Fruit fly (Drosophila melanogaster) whole organism, embryonic: Measurements from ENCODE around the gene trem.
A peak's percentile ranks its signal among the peaks of the same experiment; 100 is the strongest.

Experiments
- ATbp ChIP-seq: fragments of 200-800 bp; sonication (Bioruptor generic); optimal IDR thresholded peaks from 2 replicates; lab custom pipeline; 2017; ENCODE audit warnings: missing biosample characterization, mild to moderate bottlenecking, missing genetic modification characterization, missing genetic modification reagents
- Adf1 ChIP-seq: fragments of 200-800 bp; sonication (Bioruptor generic); IDR thresholded peaks from 2 replicates; pipeline ENCODE4 v1.3.6; 2022; ENCODE audit warnings: missing biosample characterization, missing genetic modification characterization
- B-H1 ChIP-seq: fragments of 200-800 bp; sonication (Bioruptor generic); IDR thresholded peaks from 3 replicates; pipeline ENCODE4 v1.3.6; 2022; ENCODE audit warnings: missing biosample characterization, missing genetic modification characterization
- CG10321 ChIP-seq: fragments of 200-800 bp; sonication (Bioruptor generic); IDR thresholded peaks from 2 replicates; pipeline ENCODE4 v1.3.6; 2022; ENCODE audit warnings: missing biosample characterization, missing genetic modification characterization
- CG11093 ChIP-seq: fragments of 200-800 bp; sonication (Bioruptor generic); IDR thresholded peaks from 3 replicates; pipeline ENCODE4 v1.3.6; 2022; ENCODE audit warnings: missing biosample characterization, missing genetic modification characterization
- CG11398 ChIP-seq: fragments of 200-800 bp; sonication (Bioruptor generic); optimal IDR thresholded peaks from 2 replicates; lab custom pipeline; 2016; ENCODE audit warnings: missing biosample characterization, missing genetic modification characterization
- CG11456 ChIP-seq: fragments of 200-800 bp; sonication (Bioruptor generic); IDR thresholded peaks from 3 replicates; pipeline ENCODE4 v1.3.6; 2022; ENCODE audit warnings: missing biosample characterization, missing genetic modification characterization
- CG11560 ChIP-seq: fragments of 200-800 bp; sonication (Bioruptor generic); IDR thresholded peaks from 3 replicates; pipeline ENCODE4 v1.3.6; 2022; ENCODE audit warnings: missing biosample characterization, missing genetic modification characterization
- CG11696 ChIP-seq: fragments of 200-800 bp; sonication (Bioruptor generic); IDR thresholded peaks from 2 replicates; pipeline ENCODE4 v1.3.6; 2022; ENCODE audit warnings: missing biosample characterization, missing genetic modification characterization
- CG12299 ChIP-seq: fragments of 200-800 bp; sonication (Bioruptor generic); optimal IDR thresholded peaks from 2 replicates; lab custom pipeline; 2018; ENCODE audit warnings: missing biosample characterization, mild to moderate bottlenecking, missing genetic modification characterization
- CG14667 ChIP-seq: fragments of 200-800 bp; sonication (Bioruptor generic); IDR thresholded peaks from 2 replicates; pipeline ENCODE4 v1.3.6; 2022; ENCODE audit warnings: missing biosample characterization, missing genetic modification characterization
- CG17359 ChIP-seq: fragments of 200-800 bp; sonication (Bioruptor generic); optimal IDR thresholded peaks from 3 replicates; lab custom pipeline; 2018; ENCODE audit warnings: missing biosample characterization, mild to moderate bottlenecking, missing genetic modification characterization, moderate library complexity
- CG18011 ChIP-seq: fragments of 200-800 bp; sonication (Bioruptor generic); optimal IDR thresholded peaks from 2 replicates; lab custom pipeline; 2017; ENCODE audit warnings: missing biosample characterization, missing genetic modification characterization, mild to moderate bottlenecking, moderate library complexity, missing genotype
- CG2678 ChIP-seq: fragments of 200-800 bp; sonication (Bioruptor generic); optimal IDR thresholded peaks from 3 replicates; lab custom pipeline; 2019; ENCODE audit warnings: missing biosample characterization, mild to moderate bottlenecking, missing genetic modification characterization, moderate library complexity
- CG31224 ChIP-seq: fragments of 200-800 bp; sonication (Bioruptor generic); IDR thresholded peaks from 2 replicates; pipeline ENCODE4 v1.3.6; 2022; ENCODE audit warnings: missing biosample characterization, missing genetic modification characterization
- CG31441 ChIP-seq: fragments of 200-800 bp; sonication (Bioruptor generic); IDR thresholded peaks from 2 replicates; pipeline ENCODE4 v1.3.6; 2022; ENCODE audit warnings: missing biosample characterization, missing genetic modification characterization
- CG4282 ChIP-seq: fragments of 200-800 bp; sonication (Bioruptor generic); optimal IDR thresholded peaks from 2 replicates; lab custom pipeline; 2016; ENCODE audit warnings: missing biosample characterization, missing genetic modification characterization
- CG6272 ChIP-seq: fragments of 200-800 bp; sonication (Bioruptor generic); IDR thresholded peaks from 2 replicates; pipeline ENCODE4 v1.3.6; 2022; ENCODE audit warnings: missing biosample characterization, missing genetic modification characterization
- CG6813 ChIP-seq: fragments of 200-800 bp; sonication (Bioruptor generic); optimal IDR thresholded peaks from 2 replicates; lab custom pipeline; 2017; ENCODE audit warnings: missing biosample characterization, missing genetic modification characterization, mild to moderate bottlenecking, moderate library complexity, missing genetic modification reagents
- CG7271 ChIP-seq: fragments of 200-800 bp; sonication (Bioruptor generic); optimal IDR thresholded peaks from 2 replicates; lab custom pipeline; 2018; ENCODE audit warnings: missing biosample characterization, mild to moderate bottlenecking, missing genetic modification characterization, moderate library complexity
- CTCF ChIP-seq: fragments of 200-800 bp; sonication (Bioruptor generic); optimal IDR thresholded peaks from 2 replicates; lab custom pipeline; 2017; ENCODE audit warnings: missing biosample characterization, mild to moderate bottlenecking, missing genetic modification characterization, moderate library complexity
- Dp ChIP-seq: fragments of 200-800 bp; sonication (Bioruptor generic); optimal IDR thresholded peaks from 2 replicates; lab custom pipeline; 2018; ENCODE audit warnings: missing biosample characterization, mild to moderate bottlenecking, missing genetic modification characterization, moderate library complexity
- Fer2 ChIP-seq: fragments of 200-800 bp; sonication (Bioruptor generic); optimal IDR thresholded peaks from 2 replicates; lab custom pipeline; 2018; ENCODE audit warnings: missing biosample characterization, mild to moderate bottlenecking, missing genetic modification characterization, moderate library complexity
- Mes4 ChIP-seq: fragments of 200-800 bp; sonication (Bioruptor generic); optimal IDR thresholded peaks from 2 replicates; lab custom pipeline; 2016; ENCODE audit warnings: missing biosample characterization, missing genetic modification characterization
- Mrtf ChIP-seq: fragments of 200-800 bp; sonication (Bioruptor generic); IDR thresholded peaks from 3 replicates; pipeline ENCODE4 v1.3.6; 2022; ENCODE audit warnings: missing biosample characterization, missing genetic modification characterization
- NC2α ChIP-seq: fragments of 200-800 bp; sonication (Bioruptor generic); optimal IDR thresholded peaks from 2 replicates; lab custom pipeline; 2016; ENCODE audit warnings: missing biosample characterization, missing genetic modification characterization
- NC2β ChIP-seq: fragments of 200-800 bp; sonication (Bioruptor generic); optimal IDR thresholded peaks from 2 replicates; lab custom pipeline; 2016; ENCODE audit warnings: missing biosample characterization, missing genetic modification characterization
- Ptx1 ChIP-seq: fragments of 200-800 bp; sonication (Bioruptor generic); IDR thresholded peaks from 2 replicates; pipeline ENCODE4 v1.3.6; 2022; ENCODE audit warnings: missing biosample characterization, missing genetic modification characterization
- Sox100B ChIP-seq: fragments of 200-800 bp; sonication (Bioruptor generic); optimal IDR thresholded peaks from 3 replicates; lab custom pipeline; 2018; ENCODE audit warnings: missing biosample characterization, mild to moderate bottlenecking, missing genetic modification characterization
- ara ChIP-seq: fragments of 200-800 bp; sonication (Bioruptor generic); IDR thresholded peaks from 2 replicates; pipeline ENCODE4 v1.3.6; 2022; ENCODE audit warnings: missing biosample characterization, missing genetic modification characterization
- cad ChIP-seq: fragments of >200 bp; optimal IDR thresholded peaks from 2 replicates; lab custom pipeline; 2017; ENCODE audit warnings: missing biosample characterization, missing genetic modification characterization
- chinmo ChIP-seq: fragments of 200-800 bp; sonication (Bioruptor generic); IDR thresholded peaks from 4 replicates; pipeline ENCODE4 v1.3.6; 2022; ENCODE audit warnings: missing biosample characterization, missing genetic modification characterization; ENCODE audit not compliant: partially characterized antibody
- chm ChIP-seq: fragments of 200-800 bp; sonication (Bioruptor generic); IDR thresholded peaks from 2 replicates; pipeline ENCODE4 v1.3.6; 2022; ENCODE audit warnings: missing biosample characterization, missing genetic modification characterization
- emc ChIP-seq: fragments of 200-800 bp; sonication (Bioruptor generic); optimal IDR thresholded peaks from 2 replicates; lab custom pipeline; 2016; ENCODE audit warnings: missing biosample characterization, missing genetic modification characterization
- fd3F ChIP-seq: fragments of 200-800 bp; sonication (Bioruptor generic); optimal IDR thresholded peaks from 2 replicates; lab custom pipeline; 2018; ENCODE audit warnings: missing biosample characterization, mild to moderate bottlenecking, missing genetic modification characterization, moderate library complexity
- fu2 ChIP-seq: fragments of 200-800 bp; sonication (Bioruptor generic); optimal IDR thresholded peaks from 2 replicates; lab custom pipeline; 2016; ENCODE audit warnings: missing biosample characterization, missing genetic modification characterization
- grau ChIP-seq: fragments of 200-800 bp; optimal IDR thresholded peaks from 3 replicates; lab custom pipeline; 2019; ENCODE audit warnings: missing biosample characterization, mild to moderate bottlenecking, missing genetic modification characterization, moderate library complexity
- ham ChIP-seq: fragments of 200-800 bp; sonication (Bioruptor generic); IDR thresholded peaks from 2 replicates; pipeline ENCODE4 v1.3.6; 2022; ENCODE audit warnings: missing biosample characterization, missing genetic modification characterization
- jing ChIP-seq: fragments of 200-800 bp; sonication (Bioruptor generic); optimal IDR thresholded peaks from 2 replicates; lab custom pipeline; 2018; ENCODE audit warnings: missing biosample characterization, mild to moderate bottlenecking, missing genetic modification characterization
- ken ChIP-seq: fragments of 200-800 bp; sonication (Bioruptor generic); IDR thresholded peaks from 3 replicates; pipeline ENCODE4 v1.3.6; 2022; ENCODE audit warnings: missing biosample characterization, missing genetic modification characterization
- mld ChIP-seq: fragments of 200-800 bp; sonication (Bioruptor generic); IDR thresholded peaks from 3 replicates; pipeline ENCODE4 v1.3.6; 2022; ENCODE audit warnings: missing biosample characterization, missing genetic modification characterization; ENCODE audit not compliant: partially characterized antibody
- oc ChIP-seq: fragments of 200-800 bp; sonication (Bioruptor generic); optimal IDR thresholded peaks from 2 replicates; lab custom pipeline; 2018; ENCODE audit warnings: missing biosample characterization, mild to moderate bottlenecking, missing genetic modification characterization, moderate library complexity
- p53 ChIP-seq: fragments of 200-800 bp; sonication (Bioruptor generic); optimal IDR thresholded peaks from 2 replicates; lab custom pipeline; 2016; ENCODE audit warnings: missing biosample characterization, missing genetic modification characterization
- pan ChIP-seq, 4 experiments: fragments of >200 bp in 3 of 4; fragments of 200-800 bp in 1 of 4; sonication (Bioruptor generic) in 1 of 4; optimal IDR thresholded peaks in 3 of 4; IDR thresholded peaks in 1 of 4; 2 replicates each; pipeline versions ENCODE4 v1.3.6 to Lab custom; 2017 to 2022; ENCODE audit warnings: missing biosample characterization in 2 of 4, missing genetic modification characterization in 2 of 4, mixed read lengths in 1 of 4
- run ChIP-seq: fragments of 200-800 bp; sonication (Bioruptor generic); optimal IDR thresholded peaks from 3 replicates; lab custom pipeline; 2018; ENCODE audit warnings: missing biosample characterization, mild to moderate bottlenecking, missing genetic modification characterization
- salm ChIP-seq: fragments of 200-800 bp; sonication (Bioruptor generic); optimal IDR thresholded peaks from 2 replicates; lab custom pipeline; 2018; ENCODE audit warnings: missing biosample characterization, mild to moderate bottlenecking, missing genetic modification characterization
- sens ChIP-seq: fragments of 200-800 bp; sonication (Bioruptor generic); peaks from one replicate; lab custom pipeline; 2016; ENCODE audit warnings: missing biosample characterization, missing genetic modification characterization
- sima ChIP-seq: fragments of 200-800 bp; sonication (Bioruptor generic); optimal IDR thresholded peaks from 2 replicates; lab custom pipeline; 2016; ENCODE audit warnings: missing biosample characterization, missing genetic modification characterization
- sisA ChIP-seq: fragments of 200-800 bp; sonication (Bioruptor generic); IDR thresholded peaks from 2 replicates; pipeline ENCODE4 v1.3.6; 2022; ENCODE audit warnings: missing biosample characterization, missing genetic modification characterization
- ttk ChIP-seq: fragments of 200-800 bp; sonication (Bioruptor generic); IDR thresholded peaks from 2 replicates; pipeline ENCODE4 v2.1.2; 2022; ENCODE audit warnings: missing biosample characterization, missing genetic modification characterization
- unpg ChIP-seq: fragments of 200-800 bp; sonication (Bioruptor generic); optimal IDR thresholded peaks from 3 replicates; lab custom pipeline; 2018; ENCODE audit warnings: missing biosample characterization, mild to moderate bottlenecking, missing genetic modification characterization, moderate library complexity
- vfl ChIP-seq: fragments of 200-800 bp; sonication (Bioruptor generic); optimal IDR thresholded peaks from 2 replicates; lab custom pipeline; 2016; ENCODE audit warnings: missing biosample characterization, missing genetic modification characterization

The trem gene

DNA sequence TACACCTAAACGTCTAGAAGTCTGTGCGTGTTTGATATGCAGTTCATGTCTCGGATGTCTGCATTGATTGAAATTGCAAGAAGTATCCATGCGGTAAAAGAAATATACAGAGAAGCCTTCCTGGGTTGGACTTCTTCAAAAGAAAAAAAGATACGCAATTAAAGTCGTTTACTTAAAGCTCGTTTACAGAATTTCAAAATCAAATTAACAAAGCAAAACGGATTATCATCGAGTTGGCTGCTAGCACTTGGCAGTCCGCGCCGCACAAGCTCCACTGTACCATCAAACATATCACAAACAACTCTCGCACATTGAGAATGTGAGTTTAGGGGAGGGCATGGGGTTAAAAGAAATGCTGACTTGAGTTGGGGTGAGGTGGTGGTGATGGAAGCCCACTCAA, 32.7 kb downstream of the trem start (continued):
- peak; percentile 95 for TF ChIP-seq grau (tag; lab: Kevin White, UChicago)
- TF ChIP-seq NC2α, result peak; percentile 49
- TF ChIP-seq fu2 (GFP tag; lab: Kevin White, UChicago), result no peak
- TF ChIP-seq run (tag; lab: Kevin White, UChicago), result peak; percentile 20
- TF ChIP-seq CG11398, result peak; percentile 29
- TF ChIP-seq emc (GFP tag; lab: Kevin White, UChicago), result no peak
- no peak for TF ChIP-seq CG31224 (GFP tag; lab: Robert Waterston, UW)
- peak; percentile 96 for TF ChIP-seq sens
- no peak for TF ChIP-seq sima (GFP tag; lab: Kevin White, UChicago)
- TF ChIP-seq CG11696 (GFP tag; lab: Robert Waterston, UW), result 0 out of 2 replicates have a peak, but pooled peaks have one; percentile 45
- TF ChIP-seq CG6813 (GFP tag; lab: Kevin White, UChicago), result peak; percentile 62
- peak; percentile 77 for TF ChIP-seq CG31441 (GFP tag; lab: Robert Waterston, UW)
- TF ChIP-seq Fer2, result peak; percentile 8
- no peak for TF ChIP-seq cad (GFP tag; lab: Kevin White, UChicago)
- TF ChIP-seq CG11560 (tag; lab: Robert Waterston, UW), result no peak
- peak; percentile 66 for TF ChIP-seq NC2β (GFP tag; lab: Kevin White, UChicago)
- peak; percentile 33 for TF ChIP-seq CTCF
- TF ChIP-seq CG17359, result peak; percentile 85
- TF ChIP-seq CG11093 (GFP tag; lab: Robert Waterston, UW), result 0 out of 3 replicates have a peak, but pooled peaks have one; percentile 46
- TF ChIP-seq ham, result no peak
- peak; percentile 78 for TF ChIP-seq oc
- peak; percentile 84 for TF ChIP-seq ara (GFP tag; lab: Robert Waterston, UW)
- peak; percentile 63 for TF ChIP-seq CG14667 (GFP tag; lab: Robert Waterston, UW)
- no peak for TF ChIP-seq vfl (GFP tag; lab: Kevin White, UChicago)
- TF ChIP-seq mld (GFP tag; lab: Robert Waterston, UW), result no peak
- TF ChIP-seq CG12299 (tag; lab: Kevin White, UChicago), result peak; percentile 43
- peak; percentile 60 for TF ChIP-seq Sox100B (GFP tag; lab: Kevin White, UChicago)
- TF ChIP-seq CG11456 (GFP tag; lab: Robert Waterston, UW), result peak; percentile 72
- peak; percentile 85 for TF ChIP-seq chm (GFP tag; lab: Robert Waterston, UW)
- TF ChIP-seq Dp (GFP tag; lab: Kevin White, UChicago), result no peak
- no peak for TF ChIP-seq p53
- peak; percentile 74 for TF ChIP-seq Ptx1 (GFP tag; lab: Robert Waterston, UW)
- TF ChIP-seq sisA, result peak; percentile 85
- TF ChIP-seq Mes4 (GFP tag; lab: Kevin White, UChicago), result peak; percentile 67
- no peak for TF ChIP-seq pan (optimal IDR thresholded peaks at IDR 0.05; lab: Kevin White, UChicago)
- TF ChIP-seq pan (GFP tag; optimal IDR thresholded peaks at IDR 0.05 in 1 of 2, IDR thresholded peaks at IDR 0.05 in 1 of 2), result peak in 1 of 2 experiments; percentile 77
- peak; percentile 29; the same call in 1 of the 2 replicates for TF ChIP-seq CG10321 (GFP tag; lab: Robert Waterston, UW)
- TF ChIP-seq Mrtf (GFP tag; lab: Robert Waterston, UW), result peak; percentile 74
- TF ChIP-seq CG7271 (tag; lab: Kevin White, UChicago), result no peak
- peak; percentile 50; the same call in 1 of the 2 replicates for TF ChIP-seq CG6272 (GFP tag; lab: Robert Waterston, UW)
- TF ChIP-seq chinmo, result no peak
- peak; percentile 64 for TF ChIP-seq jing (GFP tag; lab: Kevin White, UChicago)
- no peak for TF ChIP-seq salm (tag; lab: Kevin White, UChicago)
- TF ChIP-seq B-H1 (GFP tag; lab: Robert Waterston, UW), result peak; percentile 66
- TF ChIP-seq unpg (GFP tag; lab: Kevin White, UChicago), result peak; percentile 81
- TF ChIP-seq CG18011 (GFP tag; lab: Kevin White, UChicago), result no peak
- TF ChIP-seq ttk, result peak; percentile 78
- peak; percentile 7 for TF ChIP-seq CG4282 (GFP tag; lab: Kevin White, UChicago)
- TF ChIP-seq Adf1 (GFP tag; lab: Robert Waterston, UW), result no peak
- peak; percentile 85 for TF ChIP-seq ken (GFP tag; lab: Robert Waterston, UW)
- TF ChIP-seq fd3F (GFP tag; lab: Kevin White, UChicago), result peak; percentile 15
- peak; percentile 73 for TF ChIP-seq CG2678 (tag; lab: Kevin White, UChicago)
- peak; percentile 82 for TF ChIP-seq ATbp (GFP tag; lab: Kevin White, UChicago)
